Worm (Caenorhabditis elegans) whole organism, L2 larva: ENCODE results near the gene sym-1.
A peak's percentile ranks its signal among the peaks of the same experiment; 100 is the strongest.

ENCODE experiments used
- C34F6.9 ChIP-seq: fragments of 150-350 bp; optimal IDR thresholded peaks from 2 replicates; lab custom pipeline; 2014; ENCODE audit warnings: missing biosample characterization, missing genetic modification characterization
- F13H6.1 ChIP-seq: sonication (generic microtip); optimal IDR thresholded peaks from 2 replicates; lab custom pipeline; 2016; ENCODE audit warnings: missing genetic modification characterization, missing compliant biosample characterization
- R02D3.7 ChIP-seq: fragments of 150-350 bp; optimal IDR thresholded peaks from 2 replicates; lab custom pipeline; 2014; ENCODE audit warnings: missing biosample characterization, missing genetic modification characterization
- Y55F3AM.14 ChIP-seq: fragments of 200-800 bp; sonication (Bioruptor generic); optimal IDR thresholded peaks from 2 replicates; lab custom pipeline; 2018; ENCODE audit warnings: mild to moderate bottlenecking, missing genetic modification characterization, missing compliant biosample characterization
- ZK546.5 ChIP-seq: sonication (generic microtip); optimal IDR thresholded peaks from 2 replicates; lab custom pipeline; 2017; ENCODE audit warnings: missing biosample characterization, missing genetic modification characterization
- alr-1 ChIP-seq: fragments of 150-350 bp; optimal IDR thresholded peaks from 2 replicates; lab custom pipeline; 2014; ENCODE audit warnings: missing biosample characterization, missing genetic modification characterization
- aly-2 ChIP-seq: fragments of 150-350 bp; optimal IDR thresholded peaks from 2 replicates; lab custom pipeline; 2014; ENCODE audit warnings: missing biosample characterization, missing genetic modification characterization
- ama-1 ChIP-seq: fragments of 150-350 bp; optimal IDR thresholded peaks from 2 replicates; lab custom pipeline; 2018; ENCODE audit warnings: inconsistent platforms
- blmp-1 ChIP-seq: sonication (generic microtip); optimal IDR thresholded peaks from 2 replicates; lab custom pipeline; 2017; ENCODE audit warnings: missing genetic modification characterization, mild to moderate bottlenecking, missing compliant biosample characterization, antibody characterized with exemption, moderate library complexity; ENCODE audit not compliant: insufficient read depth
- ceh-16 ChIP-seq: fragments of 150-350 bp; optimal IDR thresholded peaks from 2 replicates; lab custom pipeline; 2014; ENCODE audit warnings: missing biosample characterization, missing genetic modification characterization
- ceh-82 ChIP-seq: fragments of 150-350 bp; optimal IDR thresholded peaks from 2 replicates; lab custom pipeline; 2014; ENCODE audit warnings: missing biosample characterization, missing genetic modification characterization
- crh-2 ChIP-seq: sonication (generic microtip); optimal IDR thresholded peaks from 2 replicates; lab custom pipeline; 2017; ENCODE audit warnings: missing biosample characterization, missing genetic modification characterization
- dmd-4 ChIP-seq: sonication (generic microtip); optimal IDR thresholded peaks from 2 replicates; lab custom pipeline; 2017; ENCODE audit warnings: missing biosample characterization, missing genetic modification characterization
- egl-27 ChIP-seq: sonication (generic microtip); optimal IDR thresholded peaks from 3 replicates; lab custom pipeline; 2017; ENCODE audit warnings: missing biosample characterization, missing genetic modification reagents, missing genetic modification characterization
- elt-1 ChIP-seq: fragments of 150-350 bp; optimal IDR thresholded peaks from 2 replicates; lab custom pipeline; 2014; ENCODE audit warnings: missing biosample characterization, missing genetic modification characterization
- elt-3 ChIP-seq: sonication (generic microtip); optimal IDR thresholded peaks from 2 replicates; lab custom pipeline; 2017; ENCODE audit warnings: missing biosample characterization, missing genetic modification characterization
- fos-1 ChIP-seq: fragments of 150-350 bp; optimal IDR thresholded peaks from 2 replicates; lab custom pipeline; 2014; ENCODE audit warnings: missing biosample characterization, missing genetic modification characterization
- gmeb-1 ChIP-seq: fragments of 150-350 bp; optimal IDR thresholded peaks from 2 replicates; lab custom pipeline; 2014; ENCODE audit warnings: missing biosample characterization, missing genetic modification characterization
- lin-11 ChIP-seq: fragments of 150-350 bp; sonication (generic microtip); optimal IDR thresholded peaks from 2 replicates; lab custom pipeline; 2014; ENCODE audit warnings: missing biosample characterization, missing genetic modification characterization, inconsistent platforms, mixed read lengths
- lin-13 ChIP-seq: fragments of 150-350 bp; optimal IDR thresholded peaks from 2 replicates; lab custom pipeline; 2014; ENCODE audit warnings: missing biosample characterization, missing genetic modification reagents, missing genetic modification characterization
- lin-39 ChIP-seq: fragments of 150-350 bp; optimal IDR thresholded peaks from 2 replicates; lab custom pipeline; 2014; ENCODE audit warnings: missing biosample characterization, missing genetic modification reagents, missing genetic modification characterization
- lsy-2 ChIP-seq, 2 experiments: fragments of 150-350 bp in 1 of 2; sonication (generic microtip) in 1 of 2; optimal IDR thresholded peaks; 2 replicates each; lab custom pipeline; 2014 to 2017; ENCODE audit warnings: missing biosample characterization in 2 of 2, missing genetic modification characterization in 2 of 2
- mab-5 ChIP-seq: fragments of 150-350 bp; optimal IDR thresholded peaks from 2 replicates; lab custom pipeline; 2014; ENCODE audit warnings: missing biosample characterization, missing genetic modification characterization
- mbf-1 ChIP-seq: sonication (generic microtip); optimal IDR thresholded peaks from 2 replicates; lab custom pipeline; 2017; ENCODE audit warnings: missing biosample characterization, missing genetic modification characterization
- mdl-1 ChIP-seq, 2 experiments: fragments of 150-350 bp in 1 of 2; sonication (generic microtip) in 1 of 2; optimal IDR thresholded peaks; 2 replicates each; lab custom pipeline; 2017; ENCODE audit warnings: missing biosample characterization in 2 of 2, missing genetic modification characterization in 2 of 2
- nhr-10 ChIP-seq: sonication (generic microtip); optimal IDR thresholded peaks from 2 replicates; lab custom pipeline; 2017; ENCODE audit warnings: missing biosample characterization, missing genetic modification characterization
- nhr-11 ChIP-seq: fragments of 150-350 bp; optimal IDR thresholded peaks from 2 replicates; lab custom pipeline; 2014; ENCODE audit warnings: missing biosample characterization, missing genetic modification characterization
- nhr-12 ChIP-seq: fragments of 150-350 bp; optimal IDR thresholded peaks from 2 replicates; lab custom pipeline; 2014; ENCODE audit warnings: missing biosample characterization, missing genetic modification characterization
- nhr-129 ChIP-seq: fragments of 150-350 bp; optimal IDR thresholded peaks from 2 replicates; lab custom pipeline; 2014; ENCODE audit warnings: missing biosample characterization, missing genetic modification characterization
- nhr-21 ChIP-seq: fragments of 150-350 bp; optimal IDR thresholded peaks from 2 replicates; lab custom pipeline; 2014; ENCODE audit warnings: missing biosample characterization, missing genetic modification characterization
- nhr-23 ChIP-seq: fragments of 150-350 bp; optimal IDR thresholded peaks from 2 replicates; lab custom pipeline; 2014; ENCODE audit warnings: missing biosample characterization, missing genetic modification reagents, missing genetic modification characterization
- nhr-237 ChIP-seq: fragments of 150-350 bp; optimal IDR thresholded peaks from 2 replicates; lab custom pipeline; 2014; ENCODE audit warnings: missing biosample characterization, missing genetic modification characterization
- nhr-25 ChIP-seq: fragments of 150-350 bp; sonication (generic microtip); optimal IDR thresholded peaks from 3 replicates; lab custom pipeline; 2014; ENCODE audit warnings: missing biosample characterization, missing genetic modification characterization
- nhr-6 ChIP-seq: fragments of 150-350 bp; optimal IDR thresholded peaks from 2 replicates; lab custom pipeline; 2014; ENCODE audit warnings: missing biosample characterization, missing genetic modification characterization
- nhr-77 ChIP-seq: fragments of 150-350 bp; optimal IDR thresholded peaks from 2 replicates; lab custom pipeline; 2014; ENCODE audit warnings: missing biosample characterization, missing genetic modification characterization
- peb-1 ChIP-seq: fragments of 150-350 bp; optimal IDR thresholded peaks from 2 replicates; lab custom pipeline; 2014; ENCODE audit warnings: missing biosample characterization, missing genetic modification characterization
- sem-4 ChIP-seq: fragments of 150-350 bp; optimal IDR thresholded peaks from 2 replicates; lab custom pipeline; 2014; ENCODE audit warnings: missing biosample characterization, missing genetic modification reagents, missing genetic modification characterization
- skn-1 ChIP-seq: sonication (generic microtip); optimal IDR thresholded peaks from 2 replicates; lab custom pipeline; 2017; ENCODE audit warnings: missing biosample characterization, missing genetic modification characterization
- sma-3 ChIP-seq: sonication (generic microtip); optimal IDR thresholded peaks from 2 replicates; lab custom pipeline; 2016; ENCODE audit warnings: missing genetic modification reagents, missing genetic modification characterization, missing compliant biosample characterization
- sma-9 ChIP-seq, 2 experiments: fragments of 150-350 bp in 1 of 2; sonication (generic microtip) in 1 of 2; optimal IDR thresholded peaks; 2 replicates each; lab custom pipeline; 2014 to 2016; ENCODE audit warnings: missing genetic modification characterization in 2 of 2, mild to moderate bottlenecking in 1 of 2, missing biosample characterization in 1 of 2, missing compliant biosample characterization in 1 of 2, missing genetic modification reagents in 1 of 2, moderate library complexity in 1 of 2
- snpc-4 ChIP-seq: fragments of 150-350 bp; optimal IDR thresholded peaks from 2 replicates; lab custom pipeline; 2014; ENCODE audit warnings: missing biosample characterization, missing genetic modification characterization
- unc-39 ChIP-seq: fragments of 150-350 bp; optimal IDR thresholded peaks from 2 replicates; lab custom pipeline; 2014; ENCODE audit warnings: missing biosample characterization, missing genetic modification characterization
- unc-55 ChIP-seq: fragments of 150-350 bp; sonication (generic microtip); optimal IDR thresholded peaks from 3 replicates; lab custom pipeline; 2014; ENCODE audit warnings: missing biosample characterization, missing genetic modification reagents, missing genetic modification characterization
- unc-62 ChIP-seq: fragments of 150-350 bp; optimal IDR thresholded peaks from 2 replicates; lab custom pipeline; 2014; ENCODE audit warnings: missing biosample characterization, missing genetic modification reagents, missing genetic modification characterization
- zag-1 ChIP-seq: fragments of 150-350 bp; optimal IDR thresholded peaks from 2 replicates; lab custom pipeline; 2014; ENCODE audit warnings: missing biosample characterization, missing genetic modification characterization
- ztf-1 ChIP-seq: fragments of 200-800 bp; sonication (Bioruptor generic); conservative IDR thresholded peaks from 2 replicates; pipeline ENCODE4 v1.3.6; 2022; ENCODE audit warnings: missing genetic modification characterization, missing compliant biosample characterization
- ztf-11 ChIP-seq: sonication (generic microtip); optimal IDR thresholded peaks from 2 replicates; lab custom pipeline; 2017; ENCODE audit warnings: missing biosample characterization, missing genetic modification characterization
- ztf-4 ChIP-seq: fragments of 150-350 bp; optimal IDR thresholded peaks from 2 replicates; lab custom pipeline; 2014; ENCODE audit warnings: missing biosample characterization, missing genetic modification characterization

sym-1 gene

DNA sequence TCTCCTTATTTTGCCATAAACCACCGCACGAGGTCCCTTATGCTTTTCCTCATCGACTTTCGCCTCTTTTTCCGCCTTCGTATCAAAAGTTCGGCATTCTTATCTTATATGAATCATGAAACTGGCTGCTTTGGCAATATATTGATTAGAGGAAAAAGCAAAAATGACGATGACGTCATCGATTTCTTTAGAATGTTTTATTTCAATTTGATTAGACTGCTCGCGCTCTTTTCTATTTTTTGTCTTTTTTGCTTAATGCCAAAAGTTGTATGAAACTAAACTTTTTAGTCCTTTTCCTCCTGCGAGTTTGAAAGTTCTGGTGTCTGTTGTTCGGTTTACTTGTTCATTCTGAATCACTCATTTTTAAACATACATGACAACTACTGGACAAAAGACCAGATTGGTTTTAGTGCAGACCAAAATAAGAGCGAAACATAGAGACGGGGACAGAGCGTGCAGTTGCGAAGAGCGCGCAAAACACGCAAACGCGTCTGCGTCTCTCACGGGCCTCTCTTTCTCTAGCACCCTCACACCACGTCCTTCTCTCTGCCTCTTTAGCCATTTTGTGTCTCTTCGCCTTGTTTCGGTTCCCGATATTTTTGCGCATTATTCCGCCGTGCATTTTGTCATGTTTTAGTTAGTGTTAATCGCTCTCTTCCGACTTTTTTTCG, 28.8 kb downstream of the sym-1 start:
- TF ChIP-seq fos-1 (tag; lab: Kevin White, UChicago): peak; percentile 9
- TF ChIP-seq ceh-16 (tag; lab: Kevin White, UChicago): no peak
- TF ChIP-seq sem-4 (tag; lab: Kevin White, UChicago): no peak
- TF ChIP-seq ztf-1 (GFP tag; lab: Robert Waterston, UW): no peak
- TF ChIP-seq nhr-6: peak; percentile 16
- TF ChIP-seq C34F6.9 (tag; lab: Kevin White, UChicago): no peak
- TF ChIP-seq unc-62: no peak
- TF ChIP-seq lin-11 (tag; lab: Kevin White, UChicago): peak; percentile 42
- TF ChIP-seq peb-1 (tag; lab: Kevin White, UChicago): no peak
- TF ChIP-seq ceh-82 (tag; lab: Kevin White, UChicago): no peak
- TF ChIP-seq mdl-1 (tag; optimal IDR thresholded peaks at IDR 0.05; lab: Kevin White, UChicago): peak; percentile 44 to 83
- peak; percentile 59 for TF ChIP-seq unc-55
- no peak for TF ChIP-seq snpc-4
- no peak for TF ChIP-seq nhr-23 (tag; lab: Kevin White, UChicago)
- no peak for TF ChIP-seq nhr-10 (tag; lab: Kevin White, UChicago)
- peak; percentile 13 for TF ChIP-seq sma-3 (GFP tag; lab: Kevin White, UChicago)
- no peak for TF ChIP-seq nhr-25 (tag; lab: Kevin White, UChicago)
- no peak for TF ChIP-seq aly-2 (tag; lab: Kevin White, UChicago)
- TF ChIP-seq ZK546.5: no peak
- peak; percentile 74 for TF ChIP-seq nhr-129 (tag; lab: Kevin White, UChicago)
- no peak for TF ChIP-seq Y55F3AM.14 (GFP tag; lab: Kevin White, UChicago)
- TF ChIP-seq egl-27 (tag; lab: Kevin White, UChicago): no peak
- peak; percentile 24 for TF ChIP-seq blmp-1 (tag; lab: Kevin White, UChicago)
- peak; percentile 26 for TF ChIP-seq nhr-21 (tag; lab: Kevin White, UChicago)
- TF ChIP-seq skn-1 (tag; lab: Kevin White, UChicago): no peak
- TF ChIP-seq nhr-11: no peak
- TF ChIP-seq F13H6.1 (tag; lab: Kevin White, UChicago): no peak
- peak; percentile 20 for TF ChIP-seq zag-1
- no peak for TF ChIP-seq ztf-4 (tag; lab: Kevin White, UChicago)
- TF ChIP-seq mab-5 (tag; lab: Kevin White, UChicago): no peak
- no peak for TF ChIP-seq elt-3 (tag; lab: Kevin White, UChicago)
- TF ChIP-seq elt-1 (tag; lab: Kevin White, UChicago): no peak
- no peak for TF ChIP-seq ama-1 (lab: Kevin White, UChicago)
- TF ChIP-seq nhr-77 (tag; lab: Kevin White, UChicago): no peak
- no peak for TF ChIP-seq dmd-4 (tag; lab: Kevin White, UChicago)
- TF ChIP-seq mbf-1 (tag; lab: Kevin White, UChicago): no peak
- TF ChIP-seq gmeb-1 (tag; lab: Kevin White, UChicago): no peak
- no peak for TF ChIP-seq lin-39
- no peak for TF ChIP-seq alr-1 (tag; lab: Kevin White, UChicago)
- no peak for TF ChIP-seq R02D3.7 (tag; lab: Kevin White, UChicago)
- no peak for TF ChIP-seq ztf-11
- TF ChIP-seq crh-2 (tag; lab: Kevin White, UChicago): no peak
- peak in 1 of 2 experiments; percentile 12 for TF ChIP-seq lsy-2 (tag; optimal IDR thresholded peaks at IDR 0.05; lab: Kevin White, UChicago)
- no peak for TF ChIP-seq lin-13 (GFP tag; lab: Kevin White, UChicago)
- TF ChIP-seq nhr-237: no peak
- no peak for TF ChIP-seq unc-39 (tag; lab: Kevin White, UChicago)
- TF ChIP-seq nhr-12 (tag; lab: Kevin White, UChicago): no peak
- peak; percentile 72 for TF ChIP-seq sma-9 (GFP tag; optimal IDR thresholded peaks at IDR 0.05; lab: Kevin White, UChicago)
- no peak for TF ChIP-seq sma-9 (tag; optimal IDR thresholded peaks at IDR 0.05; lab: Kevin White, UChicago)
